Fruit fly (Drosophila melanogaster) whole organism, pupa: ENCODE data around the gene CG42470.

Experiments
- CG15710 ChIP-seq: fragments of 200-800 bp; sonication (Bioruptor generic); optimal IDR thresholded peaks from 2 replicates; lab custom pipeline; 2018; ENCODE audit warnings: missing biosample characterization, mild to moderate bottlenecking, missing genetic modification characterization, moderate library complexity
- CG4496 ChIP-seq: fragments of 200-800 bp; sonication (Bioruptor generic); IDR thresholded peaks from 3 replicates; pipeline ENCODE4 v1.3.6; 2022; ENCODE audit warnings: missing biosample characterization, missing genetic modification characterization
- EcR ChIP-seq: fragments of 200-800 bp; sonication (Bioruptor generic); optimal IDR thresholded peaks from 3 replicates; lab custom pipeline; 2019; ENCODE audit warnings: missing biosample characterization, missing genetic modification characterization, mild to moderate bottlenecking, moderate library complexity, missing genetic modification reagents
- fd96Ca ChIP-seq: fragments of 200-800 bp; sonication (Bioruptor generic); IDR thresholded peaks from 3 replicates; pipeline ENCODE4 v1.3.6; 2022; ENCODE audit warnings: missing biosample characterization, missing genetic modification characterization
- gl ChIP-seq: fragments of 200-800 bp; sonication (Bioruptor generic); optimal IDR thresholded peaks from 2 replicates; lab custom pipeline; 2018; ENCODE audit warnings: missing biosample characterization, mild to moderate bottlenecking, missing genetic modification characterization

- TF ChIP-seq CG4496 (no peak), EcR (GFP tag; lab: Kevin White, UChicago) (no peak), gl (tag; lab: Kevin White, UChicago) (no peak), fd96Ca (GFP tag; lab: Robert Waterston, UW) (no peak), CG15710 (no peak)
Observed at dm6 chr2L:11753922-11754321, 567 bp upstream of the CG42470 start, which contains the start of gene CG42471.
